Worm (Caenorhabditis elegans): Measurements from ENCODE around the gene F43H9.3.

The F43H9.3 gene

ce11 chrV:8040247-8041084 lies 15.7 kb upstream of the F43H9.3 start:
- no peak for TF ChIP-seq unc-62 (GFP tag; optimal IDR thresholded peaks at IDR 0.05)

- no peak for TF ChIP-seq unc-62 (GFP tag; optimal IDR thresholded peaks at IDR 0.05)
Measured at ce11 chrV:8039606-8040005, 14.9 kb upstream of the F43H9.3 start.

DNA sequence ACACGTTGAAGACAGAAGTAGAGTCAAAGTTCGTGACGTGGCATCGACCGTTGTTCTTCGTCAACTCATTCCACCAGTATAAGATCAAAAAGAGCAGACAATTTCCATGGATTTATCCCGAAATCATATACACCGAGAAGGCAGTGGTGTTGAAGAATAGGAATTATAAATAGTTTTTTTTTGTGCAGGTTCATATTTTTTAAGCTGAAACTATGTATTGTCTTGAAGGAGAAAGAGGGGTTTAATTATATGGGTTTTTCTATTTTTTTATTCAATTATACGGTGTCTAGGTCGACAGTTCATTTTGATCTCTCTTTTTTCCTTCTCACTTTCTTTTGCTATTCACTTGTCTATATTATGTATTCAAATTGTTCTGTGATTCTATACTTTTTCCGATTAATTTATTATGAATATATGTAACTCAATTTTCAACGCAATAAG lies 14.4 kb upstream of the F43H9.3 start:
- TF ChIP-seq unc-62 (GFP tag; optimal IDR thresholded peaks at IDR 0.05), result no peak

ce11 chrV:8035947-8036346 lies 11.2 kb upstream of the F43H9.3 start, which contains the start of gene ZC513.14:
TSS of gene ZC513.14 (minus strand) at chrV:8036047.
- no peak for TF ChIP-seq unc-62 (GFP tag; optimal IDR thresholded peaks at IDR 0.05)

- TF ChIP-seq unc-62 (GFP tag; optimal IDR thresholded peaks at IDR 0.05), result no peak
Measured at ce11 chrV:8034811-8035210, 10.1 kb upstream of the F43H9.3 start, which contains the start of gene algn-12. TSS of gene algn-12 (plus strand) at chrV:8035111.

DNA sequence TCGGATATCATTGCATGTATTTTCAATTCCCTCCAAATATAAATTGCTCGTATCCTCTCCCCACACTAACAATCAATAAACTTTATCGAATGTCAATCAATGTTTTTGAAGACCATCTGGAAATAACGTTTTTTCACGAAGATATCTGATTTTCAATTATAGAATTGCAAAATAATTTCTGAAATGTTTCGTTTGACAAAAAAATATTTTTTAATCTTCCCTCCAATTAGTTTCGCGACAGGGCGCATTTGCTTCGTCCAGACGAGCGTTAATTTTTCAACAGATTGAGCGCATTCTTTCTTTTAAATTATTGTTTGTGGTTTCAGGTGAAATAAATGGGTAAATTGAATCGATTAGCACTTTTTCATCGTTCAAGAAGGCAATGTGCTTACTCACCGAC lies 6.4 kb upstream of the F43H9.3 start, which contains the start of gene vars-1:
Gene vars-1, plus strand, starts transcription at position 291 of the 400 bp plus-strand sequence.
- TF ChIP-seq unc-62 (GFP tag; optimal IDR thresholded peaks at IDR 0.05), result no peak

- TF ChIP-seq unc-62 (GFP tag; optimal IDR thresholded peaks at IDR 0.05), result no peak
Measured at ce11 chrV:8028825-8029489, 4.2 kb upstream of the F43H9.3 start, which contains the start of gene oma-2. TSS of gene oma-2 (plus strand) at chrV:8029439.

ce11 chrV:8027429-8028142 lies 2.8 kb upstream of the F43H9.3 start:
- no peak for TF ChIP-seq unc-62 (GFP tag; optimal IDR thresholded peaks at IDR 0.05)

DNA sequence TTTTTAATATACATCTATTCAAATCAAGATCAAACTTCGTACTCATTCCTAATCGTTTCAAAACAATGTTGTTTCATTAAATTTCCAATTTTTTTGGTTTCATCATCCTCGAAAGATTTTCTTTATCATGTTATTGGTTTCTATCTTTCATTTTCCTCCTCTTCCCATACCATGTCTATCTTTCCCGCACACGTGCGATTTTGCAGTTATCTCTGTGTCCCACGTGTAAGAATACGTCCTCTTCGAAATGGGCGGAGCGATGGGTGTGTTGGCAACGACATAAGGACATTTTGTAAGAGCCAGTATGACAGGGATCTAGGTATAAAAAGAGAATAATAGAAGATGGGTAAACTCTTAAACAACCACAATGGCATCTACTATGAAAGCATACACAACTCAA lies 1.6 kb upstream of the F43H9.3 start, which contains the start of gene F43H9.4:
Gene F43H9.4, plus strand, starts transcription at position 366 of the 400 bp plus-strand sequence.
- no peak for TF ChIP-seq unc-62 (GFP tag; optimal IDR thresholded peaks at IDR 0.05)

- TF ChIP-seq unc-62 (GFP tag; optimal IDR thresholded peaks at IDR 0.05), result no peak
Measured at ce11 chrV:8025259-8025658, 519 bp upstream of the F43H9.3 start.

- no peak for TF ChIP-seq unc-62 (GFP tag; optimal IDR thresholded peaks at IDR 0.05)
Measured at ce11 chrV:8022040-8022439, 2.7 kb downstream of the F43H9.3 start, which contains the start of gene ech-3. TSS of gene ech-3 (plus strand) at chrV:8022217.

DNA sequence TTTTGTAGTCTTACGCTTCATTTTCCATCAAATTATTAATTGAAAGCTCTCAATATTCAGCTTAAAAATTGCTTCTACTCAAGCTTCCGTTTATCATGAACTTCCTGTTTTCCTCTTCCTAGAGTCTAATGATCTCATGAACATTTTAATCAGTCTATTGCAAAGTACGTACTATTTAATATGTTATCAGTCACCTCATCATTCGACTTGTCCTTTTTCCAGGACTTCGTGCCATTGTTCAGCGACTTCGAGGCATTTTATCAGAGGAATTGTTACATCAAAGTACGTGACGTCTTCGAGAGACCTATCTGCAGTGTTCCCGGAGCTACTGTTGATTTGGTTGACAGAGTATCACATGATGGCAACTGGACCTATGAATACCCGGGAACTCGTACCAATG lies 5.0 kb downstream of the F43H9.3 start:
- no peak for TF ChIP-seq unc-62 (GFP tag; optimal IDR thresholded peaks at IDR 0.05)

ce11 chrV:8018919-8019318 lies 5.8 kb downstream of the F43H9.3 start:
- TF ChIP-seq unc-62 (GFP tag; optimal IDR thresholded peaks at IDR 0.05), result no peak

DNA sequence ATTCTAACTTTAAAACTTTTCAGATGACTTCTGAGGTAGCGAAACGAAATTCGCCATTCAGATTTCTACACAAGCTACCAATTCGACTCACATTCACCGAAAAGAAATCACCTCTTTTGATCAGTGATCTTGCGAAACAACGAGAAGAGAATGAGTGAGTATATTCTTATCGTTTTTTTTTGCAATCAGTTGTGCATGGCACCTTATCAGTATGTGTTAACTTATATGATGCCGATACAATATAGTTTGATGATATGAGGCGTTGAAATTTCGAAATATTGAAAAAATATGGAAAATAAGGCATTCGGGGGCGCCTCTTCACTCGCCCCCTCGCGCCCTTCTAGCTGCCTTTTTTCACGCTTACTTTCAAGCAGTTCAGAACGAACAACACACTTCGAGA lies 6.8 kb downstream of the F43H9.3 start:
- no peak for TF ChIP-seq unc-62 (GFP tag; optimal IDR thresholded peaks at IDR 0.05)

DNA sequence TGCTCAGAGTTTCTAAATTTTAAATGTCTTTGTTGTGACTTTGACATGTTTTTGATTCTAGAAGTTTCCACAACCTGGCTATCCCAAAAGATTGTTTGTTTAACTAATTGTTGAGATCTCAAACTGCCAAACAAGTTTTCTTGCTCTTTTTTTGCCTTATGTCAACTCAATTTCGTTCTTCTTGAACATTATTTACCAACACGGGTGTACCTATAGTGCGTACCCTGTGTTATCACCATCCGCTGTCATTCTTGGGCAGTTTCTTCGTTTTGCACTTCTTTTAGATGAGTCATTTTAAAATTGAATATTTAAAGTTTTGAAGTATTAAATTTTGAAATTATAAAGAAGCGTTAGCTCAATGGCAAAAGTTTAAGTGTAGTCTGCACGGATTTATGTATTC lies 7.8 kb downstream of the F43H9.3 start, which contains the start of gene sptl-2:
Gene sptl-2, plus strand, starts transcription at position 280 of the 400 bp plus-strand sequence.
- no peak for TF ChIP-seq unc-62 (GFP tag; optimal IDR thresholded peaks at IDR 0.05)

DNA sequence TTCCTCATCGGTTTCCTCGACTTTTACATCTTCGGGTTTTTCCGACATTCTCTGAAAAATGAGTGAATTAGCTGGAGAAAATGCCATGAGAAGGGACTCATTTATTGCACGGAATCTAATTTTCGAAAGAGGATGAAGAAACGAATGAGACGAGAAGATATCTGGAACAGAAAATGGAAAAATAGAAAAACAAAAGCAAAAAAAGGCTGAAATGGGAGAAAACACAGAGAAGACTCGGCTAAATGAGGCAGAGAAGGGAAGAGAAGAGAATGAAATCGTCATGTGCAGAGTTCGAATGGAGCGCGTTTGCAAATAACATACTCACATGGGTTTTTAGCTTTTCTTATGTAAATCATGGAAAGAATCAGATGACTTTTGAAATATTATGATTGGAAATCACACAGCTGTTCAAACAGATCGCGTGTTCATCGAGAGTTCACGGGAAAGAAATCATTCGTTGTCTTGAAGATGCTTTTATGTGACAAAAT lies 10.8 kb downstream of the F43H9.3 start, which contains the start of gene Y97E10AR.6:
Gene Y97E10AR.6, minus strand, starts transcription at position 51 of the 488 bp plus-strand sequence.
- TF ChIP-seq unc-62 (GFP tag; optimal IDR thresholded peaks at IDR 0.05), result no peak
